Worm (Caenorhabditis elegans): Measurements from ENCODE around the gene abce-1.

ce11 chrIII:13105911-13106310, 47.7 kb upstream of the abce-1 start:
- no peak for TF ChIP-seq lin-13 (tag; optimal IDR thresholded peaks at IDR 0.05)
- no peak for TF ChIP-seq pha-4 (tag; optimal IDR thresholded peaks at IDR 0.05)
- TF ChIP-seq elt-1 (tag; optimal IDR thresholded peaks at IDR 0.05; ENCODE audit: borderline replicate concordance, insufficient read depth): no peak
- TF ChIP-seq M03D4.4 (tag; optimal IDR thresholded peaks at IDR 0.05): no peak
- no peak for TF ChIP-seq snpc-4 (tag; optimal IDR thresholded peaks at IDR 0.05)
- no peak for TF ChIP-seq ztf-11 (tag; optimal IDR thresholded peaks at IDR 0.05)
- no peak for TF ChIP-seq mls-2 (tag; optimal IDR thresholded peaks at IDR 0.05)
- peak; percentile 59 for TF ChIP-seq nhr-237 (tag; optimal IDR thresholded peaks at IDR 0.05)
- no peak for TF ChIP-seq cnd-1 (tag; optimal IDR thresholded peaks at IDR 0.05)
- TF ChIP-seq mep-1 (tag; optimal IDR thresholded peaks at IDR 0.05): peak; percentile 22
- TF ChIP-seq lsy-2 (tag; optimal IDR thresholded peaks at IDR 0.05): peak; percentile 21
- no peak for TF ChIP-seq drap-1 (GFP tag; optimal IDR thresholded peaks at IDR 0.05)
- no peak for TF ChIP-seq sem-2 (GFP tag; optimal IDR thresholded peaks at IDR 0.05)
